Worm (Caenorhabditis elegans): Measurements from ENCODE around the gene him-5.

him-5 gene

ce11 chrV:14092403-14092802, 2.2 kb downstream of the him-5 start, which contains the start of gene D1086.3:
TSS of gene D1086.3 (plus strand) at chrV:14092792.
- no peak for TF ChIP-seq tag-97 (GFP tag; IDR thresholded peaks at IDR 0.05)
- TF ChIP-seq mxl-2 (GFP tag; conservative IDR thresholded peaks at IDR 0.05), result no peak
- TF ChIP-seq gei-8 (GFP tag; optimal IDR thresholded peaks at IDR 0.05), result no peak
- no peak for TF ChIP-seq unc-130 (GFP tag; optimal IDR thresholded peaks at IDR 0.05)
- TF ChIP-seq snpc-4 (tag; optimal IDR thresholded peaks at IDR 0.05), result peak; percentile 88
- no peak for TF ChIP-seq daf-12 (tag; optimal IDR thresholded peaks at IDR 0.05)
- no peak for TF ChIP-seq lin-29 (GFP tag; IDR thresholded peaks at IDR 0.05)
- TF ChIP-seq jun-1 (tag; optimal IDR thresholded peaks at IDR 0.05), result no peak
- TF ChIP-seq ztf-7 (tag; optimal IDR thresholded peaks at IDR 0.05), result no peak
- no peak for TF ChIP-seq zfp-3 (GFP tag; conservative IDR thresholded peaks at IDR 0.05)
- TF ChIP-seq lin-15B (tag; optimal IDR thresholded peaks at IDR 0.05), result no peak
- no peak for TF ChIP-seq aly-2 (tag; optimal IDR thresholded peaks at IDR 0.05)
- TF ChIP-seq fkh-10 (GFP tag; optimal IDR thresholded peaks at IDR 0.05), result no peak
- TF ChIP-seq nhr-42 (GFP tag; IDR thresholded peaks at IDR 0.05), result no peak
- no peak for TF ChIP-seq mxl-3 (GFP tag; optimal IDR thresholded peaks at IDR 0.05)
- TF ChIP-seq unc-39 (tag; optimal IDR thresholded peaks at IDR 0.05), result no peak
- TF ChIP-seq mdt-29 (GFP tag; IDR thresholded peaks at IDR 0.05), result no peak
- peak; percentile 62 for TF ChIP-seq F10B5.3 (tag; optimal IDR thresholded peaks at IDR 0.05)
- TF ChIP-seq nhr-48 (tag; optimal IDR thresholded peaks at IDR 0.05), result no peak
- TF ChIP-seq lsy-2 (tag; optimal IDR thresholded peaks at IDR 0.05), result peak in 1 of 2 experiments; percentile 37
- TF ChIP-seq hif-1 (tag; optimal IDR thresholded peaks at IDR 0.05), result no peak
- TF ChIP-seq F49E8.2 (tag; optimal IDR thresholded peaks at IDR 0.05; ENCODE audit: borderline replicate concordance), result peak; percentile 85
- TF ChIP-seq daf-8 (GFP tag; IDR thresholded peaks at IDR 0.05), result no peak
- no peak for TF ChIP-seq F26F4.8 (GFP tag; conservative IDR thresholded peaks at IDR 0.05)
- no peak for TF ChIP-seq ztf-11 (tag; optimal IDR thresholded peaks at IDR 0.05)
- TF ChIP-seq nhr-6 (tag; optimal IDR thresholded peaks at IDR 0.05), result no peak
- TF ChIP-seq tra-1 (GFP tag; IDR thresholded peaks at IDR 0.05), result no peak
- no peak for TF ChIP-seq mdl-1 (tag; optimal IDR thresholded peaks at IDR 0.05)
- TF ChIP-seq dmd-9 (GFP tag; IDR thresholded peaks at IDR 0.05), result no peak
- TF ChIP-seq hmg-1.1 (GFP tag; IDR thresholded peaks at IDR 0.05), result 0 out of 2 replicates have a peak, but pooled peaks have one; percentile 23
- no peak for TF ChIP-seq unc-62 (GFP tag; optimal IDR thresholded peaks at IDR 0.05 in 1 of 2)
- TF ChIP-seq unc-62 (tag; optimal IDR thresholded peaks at IDR 0.05), result no peak
- TF ChIP-seq nhr-28 (tag; optimal IDR thresholded peaks at IDR 0.05), result no peak
- no peak for TF ChIP-seq nhr-77 (tag; optimal IDR thresholded peaks at IDR 0.05)
- no peak for TF ChIP-seq dpl-1 (GFP tag; optimal IDR thresholded peaks at IDR 0.05)
- no peak for TF ChIP-seq ceh-44 (GFP tag; IDR thresholded peaks at IDR 0.05)
- no peak for TF ChIP-seq cey-2 (tag; optimal IDR thresholded peaks at IDR 0.05; ENCODE audit: borderline replicate concordance, insufficient read depth)
- TF ChIP-seq lin-39 (tag; optimal IDR thresholded peaks at IDR 0.05), result no peak
- no peak for TF ChIP-seq nhr-11 (tag; optimal IDR thresholded peaks at IDR 0.05)
- 0 out of 2 replicates have a peak, but pooled peaks have one; percentile 20 for TF ChIP-seq php-3 (GFP tag; IDR thresholded peaks at IDR 0.05)
- no peak for TF ChIP-seq zag-1 (tag; optimal IDR thresholded peaks at IDR 0.05)
- no peak for TF ChIP-seq dmd-6 (GFP tag; IDR thresholded peaks at IDR 0.05)
- no peak for TF ChIP-seq ceh-62 (tag; optimal IDR thresholded peaks at IDR 0.05)
- no peak for TF ChIP-seq nhr-10 (tag; optimal IDR thresholded peaks at IDR 0.05)
- TF ChIP-seq hlh-30 (tag; optimal IDR thresholded peaks at IDR 0.05; ENCODE audit: insufficient read depth), result peak; percentile 38
- no peak for TF ChIP-seq madf-5 (GFP tag; IDR thresholded peaks at IDR 0.05)
- TF ChIP-seq daf-19 (GFP tag; conservative IDR thresholded peaks at IDR 0.05), result 0 out of 2 replicates have a peak, but pooled peaks have one; percentile 46
- no peak for TF ChIP-seq egl-43 (GFP tag; IDR thresholded peaks at IDR 0.05)
- no peak for TF ChIP-seq set-16 (GFP tag; IDR thresholded peaks at IDR 0.05)
- no peak for TF ChIP-seq ZK546.5 (tag; optimal IDR thresholded peaks at IDR 0.05)
- no peak for TF ChIP-seq lir-3 (tag; optimal IDR thresholded peaks at IDR 0.05)
- no peak for TF ChIP-seq vab-7 (GFP tag; IDR thresholded peaks at IDR 0.05)
- TF ChIP-seq skn-1 (tag; optimal IDR thresholded peaks at IDR 0.05), result no peak
